Worm (Caenorhabditis elegans) whole organism, L2 larva: Measurements from ENCODE around the gene srh-30.

Source experiments
- R02D3.7 ChIP-seq: fragments of 150-350 bp; optimal IDR thresholded peaks from 2 replicates; lab custom pipeline; 2014; ENCODE audit warnings: missing biosample characterization, missing genetic modification characterization
- mab-5 ChIP-seq: fragments of 150-350 bp; optimal IDR thresholded peaks from 2 replicates; lab custom pipeline; 2014; ENCODE audit warnings: missing biosample characterization, missing genetic modification characterization
- mdl-1 ChIP-seq, 2 experiments: fragments of 150-350 bp in 1 of 2; sonication (generic microtip) in 1 of 2; optimal IDR thresholded peaks; 2 replicates each; lab custom pipeline; 2017; ENCODE audit warnings: missing biosample characterization in 2 of 2, missing genetic modification characterization in 2 of 2
- nhr-237 ChIP-seq: fragments of 150-350 bp; optimal IDR thresholded peaks from 2 replicates; lab custom pipeline; 2014; ENCODE audit warnings: missing biosample characterization, missing genetic modification characterization
- nhr-77 ChIP-seq: fragments of 150-350 bp; optimal IDR thresholded peaks from 2 replicates; lab custom pipeline; 2014; ENCODE audit warnings: missing biosample characterization, missing genetic modification characterization
- skn-1 ChIP-seq: sonication (generic microtip); optimal IDR thresholded peaks from 2 replicates; lab custom pipeline; 2017; ENCODE audit warnings: missing biosample characterization, missing genetic modification characterization
- sma-9 ChIP-seq, 2 experiments: fragments of 150-350 bp in 1 of 2; sonication (generic microtip) in 1 of 2; optimal IDR thresholded peaks; 2 replicates each; lab custom pipeline; 2014 to 2016; ENCODE audit warnings: missing genetic modification characterization in 2 of 2, mild to moderate bottlenecking in 1 of 2, missing biosample characterization in 1 of 2, missing compliant biosample characterization in 1 of 2, missing genetic modification reagents in 1 of 2, moderate library complexity in 1 of 2
- unc-62 ChIP-seq: fragments of 150-350 bp; optimal IDR thresholded peaks from 2 replicates; lab custom pipeline; 2014; ENCODE audit warnings: missing biosample characterization, missing genetic modification reagents, missing genetic modification characterization

DNA sequence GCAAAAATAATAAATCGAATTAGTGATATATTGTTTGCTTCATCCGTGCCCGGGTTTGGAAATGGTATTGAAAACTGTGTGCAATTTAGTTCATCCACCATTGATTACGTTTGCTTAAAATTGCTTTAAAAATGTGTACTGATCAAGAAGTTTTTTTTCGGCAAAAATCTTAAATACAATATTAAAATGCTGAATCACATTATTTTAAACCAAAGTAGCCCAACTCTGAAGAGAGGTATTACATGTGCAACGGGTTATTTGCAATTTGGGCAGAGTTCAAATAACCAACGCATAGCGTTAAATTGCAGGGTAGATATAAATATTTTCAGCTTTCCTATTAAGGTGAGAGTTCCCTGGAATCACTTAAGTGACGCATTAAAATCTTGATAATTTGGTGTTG is 45.6 kb upstream of the srh-30 start, which contains the start of gene dmsr-14:
- no peak for TF ChIP-seq mdl-1 (tag; optimal IDR thresholded peaks at IDR 0.05; lab: Kevin White, UChicago)
- no peak for TF ChIP-seq skn-1 (tag; lab: Kevin White, UChicago)
- TF ChIP-seq nhr-77 (tag; lab: Kevin White, UChicago) = no peak
- no peak for TF ChIP-seq sma-9 (GFP tag; optimal IDR thresholded peaks at IDR 0.05; lab: Kevin White, UChicago)
- no peak for TF ChIP-seq sma-9 (tag; optimal IDR thresholded peaks at IDR 0.05; lab: Kevin White, UChicago)
- TF ChIP-seq nhr-237 (tag; lab: Kevin White, UChicago) = no peak
- no peak for TF ChIP-seq R02D3.7 (tag; lab: Kevin White, UChicago)
- TF ChIP-seq unc-62 (GFP tag; lab: Kevin White, UChicago) = no peak
- TF ChIP-seq mab-5 (tag; lab: Kevin White, UChicago) = no peak
